Worm (Caenorhabditis elegans) whole organism, young adult: Measurements from ENCODE around the gene ska-3.

Source experiments
- B0035.1 ChIP-seq: sonication (generic microtip); optimal IDR thresholded peaks from 2 replicates; lab custom pipeline; 2016; ENCODE audit warnings: missing genetic modification characterization, mild to moderate bottlenecking, missing compliant biosample characterization, missing genotype, missing genetic modification reagents
- B0261.1 ChIP-seq: sonication (generic microtip); optimal IDR thresholded peaks from 2 replicates; lab custom pipeline; 2016; ENCODE audit warnings: mild to moderate bottlenecking, missing genetic modification characterization, moderate library complexity, missing compliant biosample characterization
- C06A6.2 ChIP-seq: fragments of 200-800 bp; sonication (Bioruptor generic); conservative IDR thresholded peaks from 2 replicates; pipeline ENCODE4 v1.3.6; 2022; ENCODE audit warnings: missing genetic modification characterization, missing compliant biosample characterization
- F57C9.4 ChIP-seq: sonication (generic microtip); optimal IDR thresholded peaks from 2 replicates; lab custom pipeline; 2017; ENCODE audit warnings: mild to moderate bottlenecking, missing genetic modification characterization, missing compliant biosample characterization
- T07F8.4 ChIP-seq: sonication (generic microtip); optimal IDR thresholded peaks from 2 replicates; lab custom pipeline; 2016; ENCODE audit warnings: mild to moderate bottlenecking, missing genetic modification characterization, moderate library complexity, missing compliant biosample characterization
- Y95B8A.8 ChIP-seq: fragments of 200-800 bp; sonication (Bioruptor generic); IDR thresholded peaks from 2 replicates; pipeline ENCODE4 v1.3.6; 2022; ENCODE audit warnings: missing genetic modification reagents, missing genetic modification characterization, missing compliant biosample characterization
- akir-1 ChIP-seq: fragments of 200-800 bp; sonication (Bioruptor generic); optimal IDR thresholded peaks from 2 replicates; lab custom pipeline; 2018; ENCODE audit warnings: mild to moderate bottlenecking, missing genetic modification characterization, moderate library complexity, missing compliant biosample characterization
- aptf-2 ChIP-seq: fragments of 200-800 bp; sonication (Bioruptor generic); conservative IDR thresholded peaks from 2 replicates; pipeline ENCODE4 v1.3.6; 2022; ENCODE audit warnings: missing genetic modification reagents, missing genetic modification characterization, missing compliant biosample characterization
- atf-7 ChIP-seq: sonication (generic microtip); optimal IDR thresholded peaks from 2 replicates; lab custom pipeline; 2017; ENCODE audit warnings: mild to moderate bottlenecking, missing genetic modification characterization, missing compliant biosample characterization
- bed-1 ChIP-seq: fragments of 200-800 bp; sonication (Bioruptor generic); IDR thresholded peaks from 2 replicates; pipeline ENCODE4 v1.3.6; 2022; ENCODE audit warnings: missing genetic modification reagents, missing genetic modification characterization, missing compliant biosample characterization
- ccch-3 ChIP-seq: fragments of 200-800 bp; sonication (Bioruptor generic); optimal IDR thresholded peaks from 2 replicates; lab custom pipeline; 2018; ENCODE audit warnings: mild to moderate bottlenecking, missing genetic modification characterization, missing compliant biosample characterization
- cebp-1 ChIP-seq, 2 experiments: fragments of 200-800 bp in 1 of 2; sonication (Bioruptor generic) in 1 of 2; sonication (generic microtip) in 1 of 2; IDR thresholded peaks in 1 of 2; optimal IDR thresholded peaks in 1 of 2; 2 replicates each; pipeline versions ENCODE4 v1.3.6 to Lab custom; 2017 to 2022; ENCODE audit warnings: missing compliant biosample characterization in 2 of 2, missing genetic modification characterization in 2 of 2, mild to moderate bottlenecking in 1 of 2, missing genetic modification reagents in 1 of 2, moderate library complexity in 1 of 2
- dpff-1 ChIP-seq: sonication (generic microtip); optimal IDR thresholded peaks from 2 replicates; lab custom pipeline; 2017; ENCODE audit warnings: mild to moderate bottlenecking, missing genetic modification characterization, missing compliant biosample characterization
- dpl-1 ChIP-seq: fragments of 150-350 bp; optimal IDR thresholded peaks from 2 replicates; lab custom pipeline; 2014; ENCODE audit warnings: missing biosample characterization, missing genetic modification reagents, missing genetic modification characterization
- efl-1 ChIP-seq: fragments of 150-350 bp; optimal IDR thresholded peaks from 2 replicates; lab custom pipeline; 2014; ENCODE audit warnings: missing biosample characterization, missing genetic modification reagents, missing genetic modification characterization
- egrh-3 ChIP-seq: fragments of 200-800 bp; sonication (Bioruptor generic); IDR thresholded peaks from 2 replicates; pipeline ENCODE4 v1.3.6; 2022; ENCODE audit warnings: missing genetic modification reagents, missing genetic modification characterization, missing compliant biosample characterization
- ets-4 ChIP-seq: fragments of 200-800 bp; sonication (Bioruptor generic); optimal IDR thresholded peaks from 2 replicates; lab custom pipeline; 2018; ENCODE audit warnings: mild to moderate bottlenecking, missing genetic modification characterization, missing compliant biosample characterization
- fkh-3 ChIP-seq: sonication (generic microtip); optimal IDR thresholded peaks from 2 replicates; lab custom pipeline; 2016; ENCODE audit warnings: mild to moderate bottlenecking, missing genetic modification characterization, missing compliant biosample characterization
- him-1 ChIP-seq: sonication (generic microtip); optimal IDR thresholded peaks from 2 replicates; lab custom pipeline; 2016; ENCODE audit warnings: missing genotype, missing genetic modification reagents, missing genetic modification characterization, missing compliant biosample characterization
- hlh-26 ChIP-seq: fragments of 200-800 bp; sonication (Bioruptor generic); conservative IDR thresholded peaks from 2 replicates; pipeline ENCODE4 v1.3.6; 2022; ENCODE audit warnings: missing genetic modification reagents, missing genetic modification characterization, missing compliant biosample characterization
- hmg-1.2 ChIP-seq: fragments of 200-800 bp; sonication (Bioruptor generic); IDR thresholded peaks from 2 replicates; pipeline ENCODE4 v1.3.6; 2022; ENCODE audit warnings: missing genetic modification reagents, missing genetic modification characterization, missing compliant biosample characterization
- lin-26 ChIP-seq: fragments of 200-800 bp; sonication (Bioruptor generic); IDR thresholded peaks from 2 replicates; pipeline ENCODE4 v1.3.6; 2022; ENCODE audit warnings: missing genetic modification reagents, missing genetic modification characterization, missing compliant biosample characterization
- lsl-1 ChIP-seq: fragments of 200-800 bp; sonication (Bioruptor generic); optimal IDR thresholded peaks from 2 replicates; lab custom pipeline; 2018; ENCODE audit warnings: mild to moderate bottlenecking, missing genetic modification characterization, moderate library complexity, missing compliant biosample characterization
- lsy-27 ChIP-seq: sonication (generic microtip); optimal IDR thresholded peaks from 2 replicates; lab custom pipeline; 2017; ENCODE audit warnings: missing genetic modification characterization, mild to moderate bottlenecking, missing compliant biosample characterization, antibody characterized with exemption, missing genotype, borderline replicate concordance; ENCODE audit not compliant: insufficient read depth
- madf-10 ChIP-seq: sonication (generic microtip); optimal IDR thresholded peaks from 2 replicates; lab custom pipeline; 2016; ENCODE audit warnings: mild to moderate bottlenecking, missing genetic modification characterization, missing compliant biosample characterization
- madf-3 ChIP-seq: fragments of 200-800 bp; sonication (Bioruptor generic); IDR thresholded peaks from 2 replicates; pipeline ENCODE4 v1.3.6; 2022; ENCODE audit warnings: missing genetic modification reagents, missing genetic modification characterization, missing compliant biosample characterization
- madf-6 ChIP-seq: fragments of 200-800 bp; sonication (Bioruptor generic); IDR thresholded peaks from 2 replicates; pipeline ENCODE4 v1.3.6; 2022; ENCODE audit warnings: missing genetic modification reagents, missing genetic modification characterization, missing compliant biosample characterization
- mel-28 ChIP-seq: sonication (generic microtip); optimal IDR thresholded peaks from 2 replicates; lab custom pipeline; 2016; ENCODE audit warnings: borderline replicate concordance, mild to moderate bottlenecking, missing genetic modification characterization, missing compliant biosample characterization
- nhr-27 ChIP-seq: fragments of 200-800 bp; sonication (Bioruptor generic); optimal IDR thresholded peaks from 2 replicates; lab custom pipeline; 2018; ENCODE audit warnings: mild to moderate bottlenecking, missing genetic modification characterization, moderate library complexity, missing compliant biosample characterization
- nhr-80 ChIP-seq: sonication (generic microtip); optimal IDR thresholded peaks from 2 replicates; lab custom pipeline; 2016; ENCODE audit warnings: missing genetic modification characterization, missing compliant biosample characterization
- nhr-90 ChIP-seq: sonication (generic microtip); optimal IDR thresholded peaks from 2 replicates; lab custom pipeline; 2016; ENCODE audit warnings: missing genotype, mild to moderate bottlenecking, missing genetic modification characterization, missing compliant biosample characterization
- pbrm-1 ChIP-seq: fragments of 200-800 bp; sonication (Bioruptor generic); IDR thresholded peaks from 2 replicates; pipeline ENCODE4 v1.3.6; 2022; ENCODE audit warnings: missing genetic modification reagents, missing genetic modification characterization, missing compliant biosample characterization
- rcor-1 ChIP-seq: fragments of 200-800 bp; sonication (Bioruptor generic); IDR thresholded peaks from 2 replicates; pipeline ENCODE4 v1.3.6; 2022; ENCODE audit warnings: missing genetic modification reagents, missing genetic modification characterization, missing compliant biosample characterization
- repo-1 ChIP-seq: sonication (generic microtip); optimal IDR thresholded peaks from 2 replicates; lab custom pipeline; 2017; ENCODE audit warnings: mild to moderate bottlenecking, missing genetic modification characterization, missing compliant biosample characterization
- rpc-1 ChIP-seq, 2 experiments: fragments of 150-350 bp in 1 of 2; sonication (generic microtip) in 1 of 2; optimal IDR thresholded peaks; 2 replicates each; lab custom pipeline; 2014 to 2018; ENCODE audit warnings: missing biosample characterization in 1 of 2, missing genetic modification characterization in 1 of 2, missing genetic modification reagents in 1 of 2, missing genotype in 1 of 2
- sdz-38 ChIP-seq: sonication (generic microtip); optimal IDR thresholded peaks from 2 replicates; lab custom pipeline; 2016; ENCODE audit warnings: missing genotype, missing genetic modification characterization, missing compliant biosample characterization
- snpc-3.4 ChIP-seq: sonication (generic microtip); optimal IDR thresholded peaks from 2 replicates; lab custom pipeline; 2017; ENCODE audit warnings: missing genetic modification characterization, mild to moderate bottlenecking, missing compliant biosample characterization, antibody characterized with exemption, moderate library complexity, missing genotype, missing genetic modification reagents
- sptf-2 ChIP-seq: fragments of 200-800 bp; sonication (Bioruptor generic); optimal IDR thresholded peaks from 2 replicates; lab custom pipeline; 2018; ENCODE audit warnings: mild to moderate bottlenecking, missing genetic modification characterization, missing compliant biosample characterization
- tbp1 ChIP-seq: fragments of 200-800 bp; sonication (Bioruptor generic); optimal IDR thresholded peaks from 2 replicates; lab custom pipeline; 2018; ENCODE audit warnings: mild to moderate bottlenecking, missing genetic modification characterization, missing compliant biosample characterization
- tbx-9 ChIP-seq: sonication (generic microtip); optimal IDR thresholded peaks from 2 replicates; lab custom pipeline; 2016; ENCODE audit warnings: borderline replicate concordance, missing genetic modification characterization, inconsistent platforms, missing compliant biosample characterization
- unc-62 ChIP-seq: fragments of 150-350 bp; optimal IDR thresholded peaks from 2 replicates; lab custom pipeline; 2014; ENCODE audit warnings: missing biosample characterization, missing genetic modification reagents, missing genetic modification characterization
- zfh-2 ChIP-seq: fragments of 200-800 bp; sonication (Bioruptor generic); conservative IDR thresholded peaks from 2 replicates; pipeline ENCODE4 v1.3.6; 2022; ENCODE audit warnings: missing genetic modification reagents, missing genetic modification characterization, missing compliant biosample characterization
- zim-3 ChIP-seq: sonication (generic microtip); optimal IDR thresholded peaks from 2 replicates; lab custom pipeline; 2017; ENCODE audit warnings: mild to moderate bottlenecking, missing genetic modification characterization, moderate library complexity, missing compliant biosample characterization
- ztf-18 ChIP-seq: sonication (generic microtip); optimal IDR thresholded peaks from 2 replicates; lab custom pipeline; 2016; ENCODE audit warnings: missing genotype, mild to moderate bottlenecking, missing genetic modification characterization, missing compliant biosample characterization
- ztf-3 ChIP-seq: fragments of 200-800 bp; sonication (Bioruptor generic); optimal IDR thresholded peaks from 2 replicates; lab custom pipeline; 2018; ENCODE audit warnings: mild to moderate bottlenecking, missing genetic modification characterization, missing compliant biosample characterization

Gene ska-3

DNA sequence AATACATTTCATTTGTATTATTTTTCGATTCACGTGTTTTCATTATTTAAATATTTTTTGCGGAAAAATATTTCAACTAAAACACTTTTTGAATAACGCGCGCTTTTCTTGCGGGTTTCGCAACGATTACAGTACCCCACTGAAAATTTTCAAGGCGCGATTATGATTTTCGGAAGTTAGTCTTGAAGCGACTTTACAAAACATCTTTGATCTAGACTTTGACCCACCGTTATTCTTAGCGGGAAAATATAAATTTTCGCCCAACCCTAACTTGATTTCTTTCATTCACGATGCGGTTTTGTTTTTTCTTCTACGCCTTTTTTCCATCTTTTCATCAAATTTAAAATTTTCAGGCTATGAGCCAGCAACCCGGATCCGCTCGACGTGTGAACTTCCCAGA is 49.0 kb upstream of the ska-3 start, which contains the start of gene egg-1 (continued):
- TF ChIP-seq nhr-80 (tag; lab: Kevin White, UChicago): no peak
- no peak for TF ChIP-seq B0261.1
- TF ChIP-seq tbp1 (GFP tag; lab: Kevin White, UChicago): peak; percentile 65
- no peak for TF ChIP-seq C06A6.2 (GFP tag; lab: Robert Waterston, UW)
- TF ChIP-seq ztf-18 (tag; lab: Kevin White, UChicago): peak; percentile 74
- no peak for TF ChIP-seq sdz-38
- TF ChIP-seq lsl-1 (GFP tag; lab: Kevin White, UChicago): peak; percentile 98
- TF ChIP-seq mel-28 (tag; lab: Kevin White, UChicago): no peak

DNA sequence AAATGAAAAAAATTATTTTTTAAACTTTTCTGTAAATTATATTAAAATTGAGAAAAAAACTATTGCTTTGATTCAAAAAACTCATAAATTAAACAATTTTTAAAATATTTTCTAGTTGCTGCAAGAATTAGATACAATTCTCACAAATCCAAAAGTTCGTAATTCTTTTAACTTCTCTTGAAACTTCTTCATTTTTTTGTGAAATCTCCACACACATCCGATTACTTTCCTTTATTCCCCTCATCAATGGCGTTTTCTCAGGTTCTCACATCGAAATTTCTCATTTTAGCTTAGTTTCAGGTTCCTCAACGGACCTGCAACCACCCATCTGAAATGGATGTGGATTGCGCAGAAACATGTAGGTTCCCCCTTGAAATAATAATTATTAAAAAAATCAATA is 43.7 kb upstream of the ska-3 start, which contains the start of gene wrm-1:
TSS of gene wrm-1 (plus strand) at position 301 of the 400 bp plus-strand sequence.
- TF ChIP-seq madf-10 (tag; lab: Kevin White, UChicago) (no peak), him-1 (tag; lab: Kevin White, UChicago) (no peak), Y95B8A.8 (no peak), fkh-3 (tag; lab: Kevin White, UChicago) (no peak), aptf-2 (no peak), sptf-2 (GFP tag; lab: Kevin White, UChicago) (no peak), madf-3 (GFP tag; lab: Robert Waterston, UW) (no peak)
- TF ChIP-seq, all 124 proteins: peak for 0

DNA sequence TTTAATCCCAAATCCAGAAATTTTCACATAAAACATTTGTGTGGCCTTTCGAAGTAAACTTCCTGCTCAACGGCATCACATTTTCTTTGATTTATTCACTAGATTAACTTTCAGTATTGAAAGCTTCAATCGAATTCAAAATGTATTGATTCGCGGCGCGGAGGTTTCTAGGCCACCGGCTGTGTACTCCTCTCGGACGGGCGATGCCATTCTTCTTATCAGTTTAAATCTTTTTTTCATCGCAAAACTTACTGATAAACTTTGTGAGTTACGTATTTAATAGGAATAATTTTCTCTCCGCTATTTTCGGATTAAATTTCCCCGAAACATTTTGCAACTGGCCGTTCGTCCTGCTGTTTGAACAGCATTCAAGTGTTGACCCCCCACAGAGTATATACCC is 43.1 kb upstream of the ska-3 start:
- TF ChIP-seq rcor-1 (GFP tag; lab: Robert Waterston, UW) (no peak), pbrm-1 (GFP tag; lab: Robert Waterston, UW) (no peak), ets-4 (GFP tag; lab: Kevin White, UChicago) (no peak), T07F8.4 (tag; lab: Kevin White, UChicago) (no peak), lin-26 (GFP tag; lab: Robert Waterston, UW) (no peak), tbx-9 (tag; lab: Kevin White, UChicago) (no peak), rpc-1 (optimal IDR thresholded peaks at IDR 0.05; lab: Kevin White, UChicago) (no peak), rpc-1 (tag; optimal IDR thresholded peaks at IDR 0.05; lab: Kevin White, UChicago) (no peak), unc-62 (GFP tag; lab: Kevin White, UChicago) (no peak), bed-1 (no peak), nhr-90 (tag; lab: Kevin White, UChicago) (no peak), madf-6 (GFP tag; lab: Robert Waterston, UW) (peak; percentile 61; the same call in 1 of the 2 replicates), efl-1 (peak; percentile 7), zfh-2 (GFP tag; lab: Robert Waterston, UW) (no peak), snpc-3.4 (tag; lab: Kevin White, UChicago) (no peak), aptf-2 (no peak; the same call in 1 of the 2 replicates), B0035.1 (tag; lab: Kevin White, UChicago) (no peak), cebp-1 (GFP tag; IDR thresholded peaks at IDR 0.05; lab: Robert Waterston, UW) (no peak), cebp-1 (tag; optimal IDR thresholded peaks at IDR 0.05; lab: Kevin White, UChicago) (peak; percentile 51), egrh-3 (GFP tag; lab: Robert Waterston, UW) (no peak), ztf-18 (tag; lab: Kevin White, UChicago) (peak; percentile 12), repo-1 (tag; lab: Kevin White, UChicago) (no peak), Y95B8A.8 (no peak), hmg-1.2 (GFP tag; lab: Robert Waterston, UW) (no peak), lsy-27 (tag; lab: Kevin White, UChicago) (no peak), ccch-3 (peak; percentile 36), ztf-3 (GFP tag; lab: Kevin White, UChicago) (no peak), hlh-26 (GFP tag; lab: Robert Waterston, UW) (no peak), dpff-1 (tag; lab: Kevin White, UChicago) (no peak), F57C9.4 (tag; lab: Kevin White, UChicago) (no peak), him-1 (tag; lab: Kevin White, UChicago) (no peak), zim-3 (tag; lab: Kevin White, UChicago) (peak; percentile 5), akir-1 (GFP tag; lab: Kevin White, UChicago) (peak; percentile 69), atf-7 (tag; lab: Kevin White, UChicago) (no peak), dpl-1 (GFP tag; lab: Kevin White, UChicago) (no peak), nhr-27 (tag; lab: Kevin White, UChicago) (no peak)
